Fruit fly (Drosophila melanogaster): ENCODE results near the gene Mical.
A peak's percentile ranks its signal among the peaks of the same experiment; 100 is the strongest.

- TF ChIP-seq OdsH (GFP tag; optimal IDR thresholded peaks at IDR 0.05) (no peak), psq (GFP tag; optimal IDR thresholded peaks at IDR 0.05) (peak; percentile 26), jim (GFP tag; optimal IDR thresholded peaks at IDR 0.05) (no peak), Abd-B (GFP tag; optimal IDR thresholded peaks at IDR 0.05) (no peak), Jra (GFP tag; optimal IDR thresholded peaks at IDR 0.05) (peak; percentile 37)
These were observed 56.9 kb downstream of the Mical start, which contains the start of gene Art4 for dm6 chr3R:9985585-9986393.

Data from whole organism, wandering third instar larva.